Worm (Caenorhabditis elegans) whole organism, L2 larva: Measurements from ENCODE around the gene srab-14.

ENCODE experiments used
- F13H6.1 ChIP-seq: sonication (generic microtip); optimal IDR thresholded peaks from 2 replicates; lab custom pipeline; 2016; ENCODE audit warnings: missing genetic modification characterization, missing compliant biosample characterization
- ZK546.5 ChIP-seq: sonication (generic microtip); optimal IDR thresholded peaks from 2 replicates; lab custom pipeline; 2017; ENCODE audit warnings: missing biosample characterization, missing genetic modification characterization
- alr-1 ChIP-seq: fragments of 150-350 bp; optimal IDR thresholded peaks from 2 replicates; lab custom pipeline; 2014; ENCODE audit warnings: missing biosample characterization, missing genetic modification characterization
- blmp-1 ChIP-seq: sonication (generic microtip); optimal IDR thresholded peaks from 2 replicates; lab custom pipeline; 2017; ENCODE audit warnings: missing genetic modification characterization, mild to moderate bottlenecking, missing compliant biosample characterization, antibody characterized with exemption, moderate library complexity; ENCODE audit not compliant: insufficient read depth
- crh-2 ChIP-seq: sonication (generic microtip); optimal IDR thresholded peaks from 2 replicates; lab custom pipeline; 2017; ENCODE audit warnings: missing biosample characterization, missing genetic modification characterization
- dmd-4 ChIP-seq: sonication (generic microtip); optimal IDR thresholded peaks from 2 replicates; lab custom pipeline; 2017; ENCODE audit warnings: missing biosample characterization, missing genetic modification characterization
- elt-1 ChIP-seq: fragments of 150-350 bp; optimal IDR thresholded peaks from 2 replicates; lab custom pipeline; 2014; ENCODE audit warnings: missing biosample characterization, missing genetic modification characterization
- elt-3 ChIP-seq: sonication (generic microtip); optimal IDR thresholded peaks from 2 replicates; lab custom pipeline; 2017; ENCODE audit warnings: missing biosample characterization, missing genetic modification characterization
- fos-1 ChIP-seq: fragments of 150-350 bp; optimal IDR thresholded peaks from 2 replicates; lab custom pipeline; 2014; ENCODE audit warnings: missing biosample characterization, missing genetic modification characterization
- gmeb-1 ChIP-seq: fragments of 150-350 bp; optimal IDR thresholded peaks from 2 replicates; lab custom pipeline; 2014; ENCODE audit warnings: missing biosample characterization, missing genetic modification characterization
- lin-11 ChIP-seq: fragments of 150-350 bp; sonication (generic microtip); optimal IDR thresholded peaks from 2 replicates; lab custom pipeline; 2014; ENCODE audit warnings: missing biosample characterization, missing genetic modification characterization, inconsistent platforms, mixed read lengths
- lin-13 ChIP-seq: fragments of 150-350 bp; optimal IDR thresholded peaks from 2 replicates; lab custom pipeline; 2014; ENCODE audit warnings: missing biosample characterization, missing genetic modification reagents, missing genetic modification characterization
- lin-39 ChIP-seq: fragments of 150-350 bp; optimal IDR thresholded peaks from 2 replicates; lab custom pipeline; 2014; ENCODE audit warnings: missing biosample characterization, missing genetic modification reagents, missing genetic modification characterization
- lsy-2 ChIP-seq, 2 experiments: fragments of 150-350 bp in 1 of 2; sonication (generic microtip) in 1 of 2; optimal IDR thresholded peaks; 2 replicates each; lab custom pipeline; 2014 to 2017; ENCODE audit warnings: missing biosample characterization in 2 of 2, missing genetic modification characterization in 2 of 2
- mdl-1 ChIP-seq, 2 experiments: fragments of 150-350 bp in 1 of 2; sonication (generic microtip) in 1 of 2; optimal IDR thresholded peaks; 2 replicates each; lab custom pipeline; 2017; ENCODE audit warnings: missing biosample characterization in 2 of 2, missing genetic modification characterization in 2 of 2
- nhr-11 ChIP-seq: fragments of 150-350 bp; optimal IDR thresholded peaks from 2 replicates; lab custom pipeline; 2014; ENCODE audit warnings: missing biosample characterization, missing genetic modification characterization
- nhr-129 ChIP-seq: fragments of 150-350 bp; optimal IDR thresholded peaks from 2 replicates; lab custom pipeline; 2014; ENCODE audit warnings: missing biosample characterization, missing genetic modification characterization
- nhr-21 ChIP-seq: fragments of 150-350 bp; optimal IDR thresholded peaks from 2 replicates; lab custom pipeline; 2014; ENCODE audit warnings: missing biosample characterization, missing genetic modification characterization
- nhr-23 ChIP-seq: fragments of 150-350 bp; optimal IDR thresholded peaks from 2 replicates; lab custom pipeline; 2014; ENCODE audit warnings: missing biosample characterization, missing genetic modification reagents, missing genetic modification characterization
- nhr-25 ChIP-seq: fragments of 150-350 bp; sonication (generic microtip); optimal IDR thresholded peaks from 3 replicates; lab custom pipeline; 2014; ENCODE audit warnings: missing biosample characterization, missing genetic modification characterization
- nhr-77 ChIP-seq: fragments of 150-350 bp; optimal IDR thresholded peaks from 2 replicates; lab custom pipeline; 2014; ENCODE audit warnings: missing biosample characterization, missing genetic modification characterization
- sem-4 ChIP-seq: fragments of 150-350 bp; optimal IDR thresholded peaks from 2 replicates; lab custom pipeline; 2014; ENCODE audit warnings: missing biosample characterization, missing genetic modification reagents, missing genetic modification characterization
- skn-1 ChIP-seq: sonication (generic microtip); optimal IDR thresholded peaks from 2 replicates; lab custom pipeline; 2017; ENCODE audit warnings: missing biosample characterization, missing genetic modification characterization
- sma-3 ChIP-seq: sonication (generic microtip); optimal IDR thresholded peaks from 2 replicates; lab custom pipeline; 2016; ENCODE audit warnings: missing genetic modification reagents, missing genetic modification characterization, missing compliant biosample characterization
- sma-9 ChIP-seq, 2 experiments: fragments of 150-350 bp in 1 of 2; sonication (generic microtip) in 1 of 2; optimal IDR thresholded peaks; 2 replicates each; lab custom pipeline; 2014 to 2016; ENCODE audit warnings: missing genetic modification characterization in 2 of 2, mild to moderate bottlenecking in 1 of 2, missing biosample characterization in 1 of 2, missing compliant biosample characterization in 1 of 2, missing genetic modification reagents in 1 of 2, moderate library complexity in 1 of 2
- snpc-4 ChIP-seq: fragments of 150-350 bp; optimal IDR thresholded peaks from 2 replicates; lab custom pipeline; 2014; ENCODE audit warnings: missing biosample characterization, missing genetic modification characterization
- unc-39 ChIP-seq: fragments of 150-350 bp; optimal IDR thresholded peaks from 2 replicates; lab custom pipeline; 2014; ENCODE audit warnings: missing biosample characterization, missing genetic modification characterization
- unc-62 ChIP-seq: fragments of 150-350 bp; optimal IDR thresholded peaks from 2 replicates; lab custom pipeline; 2014; ENCODE audit warnings: missing biosample characterization, missing genetic modification reagents, missing genetic modification characterization
- zag-1 ChIP-seq: fragments of 150-350 bp; optimal IDR thresholded peaks from 2 replicates; lab custom pipeline; 2014; ENCODE audit warnings: missing biosample characterization, missing genetic modification characterization
- ztf-1 ChIP-seq: fragments of 200-800 bp; sonication (Bioruptor generic); conservative IDR thresholded peaks from 2 replicates; pipeline ENCODE4 v1.3.6; 2022; ENCODE audit warnings: missing genetic modification characterization, missing compliant biosample characterization
- ztf-4 ChIP-seq: fragments of 150-350 bp; optimal IDR thresholded peaks from 2 replicates; lab custom pipeline; 2014; ENCODE audit warnings: missing biosample characterization, missing genetic modification characterization

Gene srab-14

DNA sequence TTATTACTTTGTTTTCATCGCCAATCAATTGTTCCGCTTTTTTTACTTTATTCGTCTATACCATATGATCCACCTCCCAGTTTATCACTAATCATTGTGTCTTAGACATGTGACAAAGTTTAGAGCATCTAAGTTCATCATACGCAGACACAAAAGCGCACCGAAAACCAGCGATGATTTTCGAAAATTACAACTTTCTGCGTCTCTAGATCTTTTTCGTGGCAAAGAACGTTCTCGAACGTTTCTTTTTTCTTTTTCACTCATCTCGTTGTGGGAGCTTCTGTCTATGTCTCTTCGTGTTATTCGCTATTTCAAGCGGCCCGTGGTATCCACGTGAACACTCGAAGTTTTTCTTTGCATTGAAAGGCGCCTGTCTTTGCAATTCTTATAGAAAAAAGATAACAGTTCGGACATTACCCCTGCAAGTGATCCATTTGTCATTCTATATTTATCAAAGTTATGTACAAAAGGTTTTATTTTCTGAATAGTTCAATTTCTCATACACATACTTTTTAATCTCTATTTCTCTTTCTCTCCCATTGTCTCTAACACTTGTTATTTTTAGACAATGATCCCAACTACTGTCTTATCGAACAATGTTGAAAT is 29.9 kb upstream of the srab-14 start, which contains the start of gene ZK1290.5 (continued):
- TF ChIP-seq crh-2 (tag; lab: Kevin White, UChicago) = peak; percentile 98
- peak; percentile 95 for TF ChIP-seq F13H6.1 (tag; lab: Kevin White, UChicago)
- TF ChIP-seq sma-3 (GFP tag; lab: Kevin White, UChicago) = peak; percentile 97
- peak; percentile 53 for TF ChIP-seq zag-1 (tag; lab: Kevin White, UChicago)
- TF ChIP-seq sma-9 (GFP tag; optimal IDR thresholded peaks at IDR 0.05; lab: Kevin White, UChicago) = peak; percentile 98
- peak; percentile 18 for TF ChIP-seq sma-9 (tag; optimal IDR thresholded peaks at IDR 0.05; lab: Kevin White, UChicago)
- peak; percentile 62 for TF ChIP-seq skn-1
- TF ChIP-seq lin-11 (tag; lab: Kevin White, UChicago) = no peak
- peak; percentile 18 for TF ChIP-seq snpc-4 (tag; lab: Kevin White, UChicago)
- TF ChIP-seq nhr-11 = no peak
- TF ChIP-seq dmd-4 (tag; lab: Kevin White, UChicago) = no peak
- TF ChIP-seq ztf-1 (GFP tag; lab: Robert Waterston, UW) = no peak
- TF ChIP-seq mdl-1 (tag; optimal IDR thresholded peaks at IDR 0.05; lab: Kevin White, UChicago) = peak; percentile 74 to 90
- peak; percentile 47 for TF ChIP-seq lin-13 (GFP tag; lab: Kevin White, UChicago)
- peak; percentile 91 for TF ChIP-seq nhr-25 (tag; lab: Kevin White, UChicago)
- no peak for TF ChIP-seq ZK546.5 (tag; lab: Kevin White, UChicago)
- peak; percentile 94 for TF ChIP-seq nhr-21 (tag; lab: Kevin White, UChicago)
- TF ChIP-seq alr-1 (tag; lab: Kevin White, UChicago) = no peak
- TF ChIP-seq elt-1 = no peak

DNA sequence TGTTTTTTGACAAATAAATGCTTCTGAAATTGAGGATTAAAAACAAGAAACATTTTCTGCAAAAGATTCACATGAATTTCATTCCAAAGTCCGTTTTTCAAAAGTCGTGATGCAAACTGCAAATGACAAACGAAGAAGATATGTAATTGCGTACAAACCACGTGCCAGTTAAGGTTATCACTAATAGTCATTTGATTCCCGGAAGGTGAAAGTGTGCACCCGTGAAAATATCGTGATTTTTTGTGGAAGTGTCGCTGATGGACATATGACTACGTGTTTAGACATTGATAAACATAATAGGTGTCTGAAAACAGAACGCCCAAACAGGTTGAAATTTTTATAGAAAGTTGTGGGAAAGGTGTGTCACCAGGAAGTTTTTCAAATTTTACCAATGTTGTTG is 28.9 kb upstream of the srab-14 start:
- TF ChIP-seq gmeb-1 (tag; lab: Kevin White, UChicago) (peak; percentile 64), ztf-1 (GFP tag; lab: Robert Waterston, UW) (no peak), F13H6.1 (tag; lab: Kevin White, UChicago) (no peak), ztf-4 (tag; lab: Kevin White, UChicago) (no peak), fos-1 (tag; lab: Kevin White, UChicago) (peak; percentile 66), sem-4 (tag; lab: Kevin White, UChicago) (no peak), sma-9 (GFP tag; optimal IDR thresholded peaks at IDR 0.05; lab: Kevin White, UChicago) (peak; percentile 98), sma-9 (tag; optimal IDR thresholded peaks at IDR 0.05; lab: Kevin White, UChicago) (no peak), nhr-21 (tag; lab: Kevin White, UChicago) (peak; percentile 83), nhr-129 (tag; lab: Kevin White, UChicago) (peak; percentile 71), skn-1 (no peak), blmp-1 (tag; lab: Kevin White, UChicago) (peak; percentile 87), elt-3 (tag; lab: Kevin White, UChicago) (no peak), mdl-1 (tag; optimal IDR thresholded peaks at IDR 0.05; lab: Kevin White, UChicago) (peak in 1 of 2 experiments; percentile 53), crh-2 (tag; lab: Kevin White, UChicago) (peak; percentile 76), ZK546.5 (tag; lab: Kevin White, UChicago) (no peak), sma-3 (GFP tag; lab: Kevin White, UChicago) (peak; percentile 93)

DNA sequence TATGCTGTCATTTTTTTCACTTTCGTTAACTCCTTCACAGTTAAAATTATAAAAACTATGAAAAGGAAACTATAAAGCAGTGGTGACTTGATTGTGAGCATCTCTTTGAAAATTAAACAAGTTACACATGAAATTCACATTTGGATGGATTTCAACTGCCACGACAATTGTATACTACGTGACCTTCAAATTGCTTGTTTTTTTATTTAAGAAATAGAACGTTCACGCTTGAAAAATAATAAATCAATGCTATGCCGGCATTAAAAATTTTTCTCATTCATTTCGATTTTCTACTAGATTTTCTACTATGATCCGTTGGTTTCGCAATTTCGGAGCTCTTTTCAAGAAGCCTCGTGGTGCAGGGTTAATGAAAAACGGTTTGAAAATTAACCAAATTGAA is 26.2 kb upstream of the srab-14 start, which contains the start of the genes ZK1290.7 and rnh-1.1:
ZK1290.7 (minus strand) TSS at position 101 of the 400 bp plus-strand sequence.
rnh-1.1 (plus strand) TSS at position 281 of the 400 bp plus-strand sequence.
- TF ChIP-seq unc-39 (tag; lab: Kevin White, UChicago) = no peak

DNA sequence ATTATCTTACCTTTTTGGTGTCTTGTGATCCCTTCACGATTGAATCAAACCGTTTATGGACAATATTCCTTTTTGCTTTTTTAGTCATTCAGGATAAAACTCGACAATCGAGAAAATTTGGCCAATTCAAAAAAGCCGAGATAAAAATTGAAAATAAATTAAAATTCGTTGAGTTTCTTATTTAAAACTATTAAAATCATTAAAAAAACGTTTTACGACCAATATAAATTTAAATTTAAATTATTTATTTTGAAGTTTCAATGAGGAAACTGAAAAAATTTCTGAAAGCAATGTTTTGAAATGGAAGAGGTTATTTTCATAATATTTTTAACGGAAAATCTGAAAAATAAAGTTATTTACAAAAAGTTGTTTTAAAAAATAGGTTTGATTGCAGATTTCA is 24.0 kb upstream of the srab-14 start, which contains the start of gene ZK1290.15:
ZK1290.15 (plus strand) TSS at position 301 of the 400 bp plus-strand sequence.
- TF ChIP-seq nhr-77 (tag; lab: Kevin White, UChicago) (no peak), dmd-4 (tag; lab: Kevin White, UChicago) (no peak), lin-39 (tag; lab: Kevin White, UChicago) (no peak), unc-62 (GFP tag; lab: Kevin White, UChicago) (no peak), nhr-23 (tag; lab: Kevin White, UChicago) (no peak), ztf-1 (GFP tag; lab: Robert Waterston, UW) (no peak), snpc-4 (tag; lab: Kevin White, UChicago) (no peak), elt-3 (tag; lab: Kevin White, UChicago) (no peak), lsy-2 (tag; optimal IDR thresholded peaks at IDR 0.05; lab: Kevin White, UChicago) (no peak), sma-3 (GFP tag; lab: Kevin White, UChicago) (no peak)
